Fruit fly (Drosophila melanogaster) whole organism, wandering third instar larva: ENCODE results near the gene nod.
A peak's percentile ranks its signal among the peaks of the same experiment; 100 is the strongest.

Source experiments
- GATAd ChIP-seq: sonication (Bioruptor generic); optimal IDR thresholded peaks from 2 replicates; lab custom pipeline; 2016; ENCODE audit warnings: missing biosample characterization, missing genetic modification characterization
- Hr78 ChIP-seq: fragments of >200 bp; optimal IDR thresholded peaks from 2 replicates; lab custom pipeline; 2017; ENCODE audit warnings: missing biosample characterization, missing genetic modification characterization
- rgr ChIP-seq: fragments of 200-800 bp; sonication (Bioruptor generic); optimal IDR thresholded peaks from 3 replicates; lab custom pipeline; 2016; ENCODE audit warnings: missing biosample characterization, mild to moderate bottlenecking, missing genetic modification characterization
- tai ChIP-seq: sonication (Bioruptor generic); optimal IDR thresholded peaks from 2 replicates; lab custom pipeline; 2016; ENCODE audit warnings: missing biosample characterization, missing genetic modification characterization
- usp ChIP-seq: fragments of >200 bp; optimal IDR thresholded peaks from 2 replicates; lab custom pipeline; 2017; ENCODE audit warnings: missing biosample characterization, missing genetic modification characterization

DNA sequence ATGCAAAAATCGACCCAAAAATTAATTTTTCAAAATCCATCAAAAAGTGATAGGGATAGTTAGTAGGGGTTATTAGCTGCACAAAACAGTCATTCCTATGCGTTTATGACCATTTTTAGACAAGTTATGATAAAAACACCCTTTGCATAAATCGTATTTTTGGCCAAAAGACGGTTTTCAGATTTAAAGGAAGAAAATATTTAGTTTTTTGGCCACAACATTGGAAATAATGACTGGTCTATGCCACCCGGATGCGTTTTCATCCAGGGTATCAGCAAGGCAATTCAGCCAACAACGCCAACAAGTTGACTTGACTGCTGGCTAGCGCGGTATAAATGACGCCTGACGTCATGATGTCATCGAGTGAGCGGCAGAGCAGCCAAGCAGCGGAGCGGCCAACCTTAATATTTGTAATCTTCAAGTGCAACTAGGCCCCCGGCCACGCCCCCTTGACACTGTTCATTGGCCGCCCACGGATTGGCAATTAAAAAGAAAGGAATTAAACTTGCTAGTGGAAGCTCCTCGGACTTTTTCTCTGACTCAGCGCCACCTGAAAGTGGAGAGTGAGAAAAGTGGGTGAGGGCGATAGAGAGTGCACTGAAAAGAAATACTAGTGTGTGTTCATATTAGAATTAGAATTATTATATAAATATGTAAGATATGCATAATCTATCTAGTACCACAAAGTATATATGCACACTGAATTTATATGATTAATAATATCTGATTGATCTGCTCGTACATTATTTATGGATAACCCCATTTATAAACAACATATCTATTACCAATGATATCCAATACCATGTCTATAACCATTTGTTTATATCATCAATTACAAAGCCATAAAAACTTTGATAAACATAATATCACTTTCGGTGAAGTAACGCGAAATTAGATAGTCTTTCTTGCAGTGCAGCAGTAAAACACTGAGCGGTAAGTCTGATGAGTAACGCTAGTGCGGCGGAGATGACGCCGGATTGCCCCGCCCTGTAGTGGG, 20.5 kb upstream of the nod start:
- TF ChIP-seq GATAd = no peak
- TF ChIP-seq usp (GFP tag; lab: Kevin White, UChicago) = no peak
- TF ChIP-seq Hr78 = no peak
- no peak for TF ChIP-seq tai (GFP tag; lab: Kevin White, UChicago)
- peak; percentile 84 for TF ChIP-seq rgr (GFP tag; lab: Kevin White, UChicago)
